Worm (Caenorhabditis elegans): ENCODE data around the gene paqr-2.

DNA sequence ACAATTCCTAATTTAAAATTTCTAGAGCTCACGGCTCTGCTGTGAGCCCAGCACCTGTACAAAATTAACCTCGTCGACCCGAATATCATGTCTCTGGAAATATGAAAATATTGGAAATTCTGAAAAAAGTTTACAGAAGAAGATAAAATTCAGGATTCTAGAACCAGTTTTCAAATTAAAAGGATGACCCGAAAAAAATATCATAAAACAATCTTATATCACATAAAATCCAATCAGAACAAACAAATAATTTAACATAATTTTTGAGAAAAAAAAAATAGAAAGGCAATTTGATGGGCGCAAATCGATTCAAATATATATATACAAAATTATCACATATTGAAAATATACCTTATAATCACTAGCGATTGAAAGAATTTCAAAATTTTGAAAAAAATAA is 5.6 kb upstream of the paqr-2 start, which contains the start of gene Y32H12A.7:
- TF ChIP-seq lin-39 (tag; optimal IDR thresholded peaks at IDR 0.05) = no peak
- no peak for TF ChIP-seq C34F6.9 (tag; optimal IDR thresholded peaks at IDR 0.05)
- TF ChIP-seq ztf-11 (tag; optimal IDR thresholded peaks at IDR 0.05) = no peak
- TF ChIP-seq ama-1 (optimal IDR thresholded peaks at IDR 0.05) = no peak
- no peak for TF ChIP-seq nhr-10 (tag; optimal IDR thresholded peaks at IDR 0.05)
- TF ChIP-seq egl-27 (tag; optimal IDR thresholded peaks at IDR 0.05) = no peak
- no peak for TF ChIP-seq nhr-77 (tag; optimal IDR thresholded peaks at IDR 0.05)
- TF ChIP-seq ceh-82 (tag; optimal IDR thresholded peaks at IDR 0.05) = no peak
- no peak for TF ChIP-seq lin-11 (tag; optimal IDR thresholded peaks at IDR 0.05)
- no peak for TF ChIP-seq elt-3 (tag; optimal IDR thresholded peaks at IDR 0.05)
- no peak for TF ChIP-seq elt-1 (tag; optimal IDR thresholded peaks at IDR 0.05)
